Worm (Caenorhabditis elegans): ENCODE measurements around the gene fbxb-1.
"Not testable (repeated sequence)": the region's sequence is repeated elsewhere in the genome, so short reads cannot be mapped to it uniquely, and the experiment has no call there.

The fbxb-1 gene

DNA sequence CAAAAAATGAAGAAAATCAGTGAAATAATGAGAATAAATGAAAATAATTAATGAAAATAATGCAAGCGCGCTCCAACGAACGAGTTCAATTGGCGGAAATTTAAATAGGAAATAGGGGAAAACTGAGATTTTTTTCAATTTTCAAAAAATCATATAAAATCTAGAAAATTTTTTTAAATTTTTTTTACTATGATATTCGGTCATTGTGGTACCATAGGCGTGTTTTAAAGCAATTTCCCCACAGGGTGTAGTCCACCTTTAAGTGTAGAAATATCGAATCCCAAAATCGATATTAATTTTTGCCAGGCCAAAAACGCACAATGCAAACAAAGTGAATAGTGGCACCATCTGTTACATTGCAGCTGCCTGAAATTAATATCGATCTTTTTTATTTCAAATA, 24.0 kb downstream of the fbxb-1 start, which contains the start of gene F21D9.1:
TSS of gene F21D9.1 (plus strand) at position 301 of the 400 bp plus-strand sequence.
- TF ChIP-seq ceh-14, ceh-18, elt-4 (tag; optimal IDR thresholded peaks at IDR 0.05): not testable (repeated sequence)

DNA sequence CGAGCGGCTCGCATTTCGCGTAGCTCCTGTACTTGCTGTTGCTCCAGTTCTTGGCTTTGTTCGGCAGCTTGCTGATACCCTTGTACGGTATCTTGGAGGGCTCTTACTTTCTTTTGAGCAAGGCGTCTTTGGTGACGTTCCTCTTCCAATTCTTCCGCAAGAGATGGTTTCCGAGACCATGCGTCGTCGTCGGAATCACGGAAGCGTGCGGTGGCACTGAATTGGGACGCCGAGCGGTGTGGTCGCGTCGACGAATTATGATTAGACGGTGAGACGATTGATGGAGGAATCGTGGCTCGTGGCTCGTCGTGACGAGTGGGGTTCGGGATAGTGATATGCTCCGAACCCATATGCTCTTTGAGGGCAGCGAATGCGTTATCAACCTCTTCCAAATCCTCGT, 36.2 kb downstream of the fbxb-1 start:
- TF ChIP-seq dve-1 (tag; optimal IDR thresholded peaks at IDR 0.05) (no peak), pax-1 (tag; optimal IDR thresholded peaks at IDR 0.05) (no peak), mec-3 (tag; optimal IDR thresholded peaks at IDR 0.05; ENCODE audit: borderline replicate concordance) (no peak), nhr-232 (tag; optimal IDR thresholded peaks at IDR 0.05) (no peak), lim-6 (tag; optimal IDR thresholded peaks at IDR 0.05) (no peak), ztf-16 (tag; optimal IDR thresholded peaks at IDR 0.05) (no peak), rnt-1 (tag; optimal IDR thresholded peaks at IDR 0.05) (no peak), ceh-45 (GFP tag; IDR thresholded peaks at IDR 0.05) (no peak), fkh-10 (GFP tag; optimal IDR thresholded peaks at IDR 0.05) (no peak), hlh-15 (tag; optimal IDR thresholded peaks at IDR 0.05) (no peak), C08G9.2 (tag; optimal IDR thresholded peaks at IDR 0.05) (no peak), pqm-1 (tag; optimal IDR thresholded peaks at IDR 0.05) (no peak)

DNA sequence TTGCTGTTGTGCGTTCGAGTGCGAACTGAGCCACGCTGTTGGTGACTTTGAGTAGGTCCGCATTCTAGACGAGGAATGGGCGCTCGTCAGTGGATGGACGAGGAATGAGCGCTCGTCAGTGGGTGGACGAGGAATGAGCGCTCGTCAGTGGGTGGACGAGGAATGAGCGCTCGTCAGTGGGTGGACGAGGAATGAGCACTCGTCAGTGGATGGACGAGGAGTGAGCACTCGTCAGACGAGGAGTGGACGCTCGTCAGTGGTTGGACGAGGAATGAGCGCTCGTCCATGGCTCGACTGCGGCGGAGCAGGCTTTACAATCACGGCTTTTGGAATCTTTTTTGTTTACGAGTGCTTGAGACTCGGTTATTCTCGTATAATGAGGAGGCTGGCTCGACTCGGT, 38.3 kb downstream of the fbxb-1 start:
- TF ChIP-seq ceh-14 (tag; optimal IDR thresholded peaks at IDR 0.05) (no peak), ceh-9 (tag; optimal IDR thresholded peaks at IDR 0.05) (no peak), ceh-45 (GFP tag; IDR thresholded peaks at IDR 0.05) (no peak), gmeb-2 (tag; optimal IDR thresholded peaks at IDR 0.05) (no peak), ceh-22 (tag; optimal IDR thresholded peaks at IDR 0.05) (no peak), pros-1 (tag; optimal IDR thresholded peaks at IDR 0.05) (no peak), hlh-6 (tag; optimal IDR thresholded peaks at IDR 0.05) (no peak), ceh-30 (tag; optimal IDR thresholded peaks at IDR 0.05) (no peak), madf-2 (tag; optimal IDR thresholded peaks at IDR 0.05) (no peak), unc-3 (GFP tag; conservative IDR thresholded peaks at IDR 0.05) (no peak), unc-3 (tag; optimal IDR thresholded peaks at IDR 0.05) (no peak), lim-6 (tag; optimal IDR thresholded peaks at IDR 0.05) (no peak), che-1 (tag; optimal IDR thresholded peaks at IDR 0.05) (no peak), nfya-1 (tag; optimal IDR thresholded peaks at IDR 0.05) (no peak), rnt-1 (tag; optimal IDR thresholded peaks at IDR 0.05) (no peak), F13H6.1 (tag; optimal IDR thresholded peaks at IDR 0.05) (no peak), hlh-30 (tag; optimal IDR thresholded peaks at IDR 0.05; ENCODE audit: insufficient read depth) (no peak)

DNA sequence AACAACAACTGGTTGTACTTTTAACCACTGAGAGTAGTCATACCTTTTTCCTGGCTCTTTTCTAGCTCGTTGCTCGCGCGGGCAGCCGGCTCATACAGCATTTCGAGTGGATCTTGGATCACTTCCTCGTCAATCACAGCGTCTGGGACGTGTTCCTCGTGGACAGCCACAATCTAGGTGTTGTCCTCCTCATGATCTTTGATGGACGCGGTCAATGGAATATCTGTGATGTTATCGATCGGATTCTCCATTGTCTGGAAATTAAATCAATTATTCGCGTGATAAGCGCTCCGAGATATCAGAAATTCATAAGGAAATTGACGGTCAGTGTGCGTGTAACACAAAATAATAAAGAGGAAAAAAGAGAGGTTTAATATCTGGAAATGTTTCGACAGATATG, 39.7 kb downstream of the fbxb-1 start, which contains the start of gene F21D9.8:
TSS of gene F21D9.8 (minus strand) at position 101 of the 400 bp plus-strand sequence.
- TF ChIP-seq T23F11.4 (GFP tag; optimal IDR thresholded peaks at IDR 0.05) = no peak
- TF ChIP-seq ref-2 (tag; optimal IDR thresholded peaks at IDR 0.05) = no peak
- TF ChIP-seq sdc-2 (tag; optimal IDR thresholded peaks at IDR 0.05) = no peak
- TF ChIP-seq ceh-30 (tag; optimal IDR thresholded peaks at IDR 0.05) = no peak
- no peak for TF ChIP-seq Y22D7AL.16 (tag; optimal IDR thresholded peaks at IDR 0.05)
- TF ChIP-seq ceh-2 (tag; optimal IDR thresholded peaks at IDR 0.05) = no peak
- no peak for TF ChIP-seq hlh-15 (tag; optimal IDR thresholded peaks at IDR 0.05)
- TF ChIP-seq F13H6.1 (tag; optimal IDR thresholded peaks at IDR 0.05) = no peak

DNA sequence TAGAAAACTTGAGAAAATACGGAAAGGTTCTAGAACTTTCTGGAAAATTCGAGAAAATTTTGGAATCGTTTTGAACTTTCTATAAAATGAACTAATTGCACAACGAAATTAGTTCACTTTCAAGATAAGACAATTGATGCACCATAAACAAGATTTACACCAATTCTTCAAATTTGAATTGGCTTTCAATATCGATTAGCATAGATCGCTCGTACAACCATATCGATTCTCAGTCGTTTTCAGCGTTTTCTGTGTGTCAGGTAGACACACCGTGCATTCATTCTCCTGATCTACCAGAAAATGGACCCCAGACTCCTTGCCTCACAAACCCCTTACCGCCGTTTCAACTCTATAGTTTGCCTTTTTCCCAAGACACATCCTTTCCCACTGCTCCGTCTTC, 42.2 kb downstream of the fbxb-1 start, which contains the start of gene fbxb-117:
TSS of gene fbxb-117 (plus strand) at position 301 of the 400 bp plus-strand sequence.
- TF ChIP-seq gmeb-2 (tag; optimal IDR thresholded peaks at IDR 0.05) = no peak
- no peak for TF ChIP-seq fax-1 (tag; optimal IDR thresholded peaks at IDR 0.05)
- no peak for TF ChIP-seq K02D7.2 (tag; optimal IDR thresholded peaks at IDR 0.05)
- TF ChIP-seq T23F11.4 (GFP tag; optimal IDR thresholded peaks at IDR 0.05) = no peak
- no peak for TF ChIP-seq Y22D7AL.16 (tag; optimal IDR thresholded peaks at IDR 0.05)
- no peak for TF ChIP-seq C08G9.2 (tag; optimal IDR thresholded peaks at IDR 0.05)
- TF ChIP-seq npax-4 (tag; optimal IDR thresholded peaks at IDR 0.05) = no peak
- TF ChIP-seq ceh-19 (GFP tag; optimal IDR thresholded peaks at IDR 0.05) = no peak
- TF ChIP-seq ceh-14 (tag; optimal IDR thresholded peaks at IDR 0.05) = no peak
- no peak for TF ChIP-seq ref-2 (tag; optimal IDR thresholded peaks at IDR 0.05)
- TF ChIP-seq ama-1 (optimal IDR thresholded peaks at IDR 0.05) = no peak
- TF ChIP-seq ceh-22 (tag; optimal IDR thresholded peaks at IDR 0.05) = no peak
- TF ChIP-seq tbx-2 (tag; optimal IDR thresholded peaks at IDR 0.05) = no peak
- TF ChIP-seq hlh-15 (tag; optimal IDR thresholded peaks at IDR 0.05) = no peak
- TF ChIP-seq hlh-8 (tag; optimal IDR thresholded peaks at IDR 0.05) = no peak
- TF ChIP-seq pha-2 (tag; optimal IDR thresholded peaks at IDR 0.05) = no peak
